Worm (Caenorhabditis elegans) whole organism, mixed stage, embryonic: Measurements from ENCODE around the gene srh-269.

Source experiments
- mep-1 ChIP-seq: fragments of 150-350 bp; optimal IDR thresholded peaks from 2 replicates; lab custom pipeline; 2017; ENCODE audit warnings: missing biosample characterization, missing genetic modification reagents, missing genetic modification characterization, inconsistent platforms
- nhr-12 ChIP-seq: fragments of 150-350 bp; optimal IDR thresholded peaks from 2 replicates; lab custom pipeline; 2014; ENCODE audit warnings: missing biosample characterization, missing genetic modification characterization
- nhr-2 ChIP-seq: fragments of 150-350 bp; optimal IDR thresholded peaks from 2 replicates; lab custom pipeline; 2014; ENCODE audit warnings: missing biosample characterization, missing genetic modification characterization
- nhr-76 ChIP-seq: sonication (generic microtip); optimal IDR thresholded peaks from 2 replicates; lab custom pipeline; 2017; ENCODE audit warnings: missing biosample characterization, missing genetic modification characterization
- pha-4 ChIP-seq: fragments of 150-350 bp; optimal IDR thresholded peaks from 2 replicates; lab custom pipeline; 2018; ENCODE audit warnings: missing biosample characterization, missing genetic modification reagents, missing genetic modification characterization
- unc-62 ChIP-seq: fragments of 150-350 bp; optimal IDR thresholded peaks from 2 replicates; lab custom pipeline; 2014; ENCODE audit warnings: missing biosample characterization, missing genetic modification reagents, missing genetic modification characterization

DNA sequence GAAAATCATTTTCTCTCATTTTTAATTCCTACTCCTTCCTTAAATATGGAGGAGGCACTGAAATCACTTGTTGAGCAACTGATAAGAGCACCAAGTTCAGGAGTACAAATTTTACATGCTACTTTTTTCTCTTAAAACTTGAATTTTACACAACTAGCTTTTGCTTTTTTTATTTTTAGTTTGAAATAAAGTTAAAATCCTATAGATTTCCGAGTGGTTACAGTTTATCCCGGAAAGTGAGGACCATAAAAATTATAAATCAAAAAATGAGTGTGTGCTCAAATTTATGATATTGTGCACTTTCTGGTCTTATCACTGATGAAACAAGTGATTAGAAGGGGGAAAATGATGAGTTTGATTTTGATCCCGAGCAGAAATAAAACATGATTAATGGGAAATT is 36.1 kb upstream of the srh-269 start, which contains the start of gene oac-53:
- TF ChIP-seq nhr-2 (tag; lab: Kevin White, UChicago): no peak
- TF ChIP-seq unc-62 (GFP tag; lab: Kevin White, UChicago): no peak
- TF ChIP-seq nhr-76 (tag; lab: Kevin White, UChicago): no peak
- TF ChIP-seq nhr-12 (tag; lab: Kevin White, UChicago): no peak
- TF ChIP-seq mep-1 (tag; lab: Kevin White, UChicago): no peak
- no peak for TF ChIP-seq pha-4 (tag; lab: Kevin White, UChicago)
